Worm (Caenorhabditis elegans) whole organism, dauer: ENCODE data around the gene zzz-1.

ENCODE experiments used
- unc-62 ChIP-seq: sonication (generic microtip); optimal IDR thresholded peaks from 2 replicates; lab custom pipeline; 2017; ENCODE audit warnings: missing biosample characterization, missing genetic modification reagents, missing genetic modification characterization

zzz-1 gene

DNA sequence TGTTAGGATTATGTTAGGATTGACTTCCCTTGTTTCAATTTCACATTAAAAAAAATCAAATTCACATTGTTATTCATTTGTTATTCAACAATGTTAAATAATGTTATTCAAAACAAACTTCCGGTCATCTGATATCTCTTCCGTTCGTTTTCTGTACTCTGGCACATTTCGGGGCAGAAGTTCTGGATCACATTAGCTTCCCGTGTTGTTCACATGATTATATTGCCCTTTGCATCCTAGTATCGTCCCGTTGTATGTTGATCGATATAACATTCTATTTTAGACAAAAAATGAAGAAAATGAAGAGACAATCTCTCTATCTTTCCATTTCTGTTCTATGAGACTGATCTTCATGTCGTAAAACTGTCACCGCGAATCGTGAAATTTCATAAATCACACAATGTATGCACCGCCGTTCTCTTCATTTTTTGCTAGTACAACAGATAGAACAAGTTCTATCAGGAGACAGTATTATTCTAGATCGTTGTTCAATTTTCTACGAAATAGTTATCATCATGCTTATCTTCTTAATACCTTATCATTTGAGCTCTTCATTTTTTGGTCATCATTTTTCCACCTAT lies 31.1 kb upstream of the zzz-1 start:
- no peak for TF ChIP-seq unc-62 (GFP tag; lab: Kevin White, UChicago)

DNA sequence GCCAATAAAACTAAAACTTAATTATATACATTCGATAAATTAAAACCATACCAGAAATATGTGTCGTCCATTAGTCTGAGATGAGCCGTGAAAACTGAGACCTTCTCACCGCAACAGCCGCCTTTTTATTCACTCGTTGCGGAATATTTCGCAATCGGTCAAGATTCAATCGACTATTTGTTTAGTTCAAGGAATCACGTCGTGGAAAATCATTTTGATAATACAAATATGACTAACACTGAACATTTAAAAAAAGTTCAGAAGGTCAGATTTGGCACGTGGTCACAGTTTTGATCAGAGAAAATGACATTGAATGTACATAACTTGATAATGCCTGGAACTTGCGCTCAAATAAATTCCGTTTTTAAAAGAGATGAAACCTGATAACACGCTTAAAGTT lies 29.8 kb upstream of the zzz-1 start, which contains the start of gene F17C11.11:
Gene F17C11.11, minus strand, starts transcription at position 79 of the 400 bp plus-strand sequence.
- TF ChIP-seq unc-62 (GFP tag; lab: Kevin White, UChicago), result no peak

DNA sequence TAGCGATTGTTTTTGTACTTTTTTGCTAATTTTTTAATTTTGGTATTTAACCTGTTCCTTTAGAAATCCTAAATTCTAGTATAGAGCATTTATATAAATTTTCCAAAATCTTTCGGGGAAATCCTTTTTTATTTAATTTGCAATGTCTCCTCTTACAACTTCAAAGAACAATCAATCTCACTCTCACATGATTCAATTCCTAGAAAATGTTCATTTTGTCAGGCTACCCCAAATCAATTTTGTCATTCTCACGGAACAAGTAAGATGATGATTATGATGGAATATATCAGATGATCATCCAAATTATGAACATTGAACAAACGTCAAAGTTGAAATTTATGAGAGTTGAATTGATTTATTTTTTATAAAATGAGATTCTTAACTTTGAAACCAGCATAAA lies 28.3 kb upstream of the zzz-1 start:
- no peak for TF ChIP-seq unc-62 (GFP tag; lab: Kevin White, UChicago)

DNA sequence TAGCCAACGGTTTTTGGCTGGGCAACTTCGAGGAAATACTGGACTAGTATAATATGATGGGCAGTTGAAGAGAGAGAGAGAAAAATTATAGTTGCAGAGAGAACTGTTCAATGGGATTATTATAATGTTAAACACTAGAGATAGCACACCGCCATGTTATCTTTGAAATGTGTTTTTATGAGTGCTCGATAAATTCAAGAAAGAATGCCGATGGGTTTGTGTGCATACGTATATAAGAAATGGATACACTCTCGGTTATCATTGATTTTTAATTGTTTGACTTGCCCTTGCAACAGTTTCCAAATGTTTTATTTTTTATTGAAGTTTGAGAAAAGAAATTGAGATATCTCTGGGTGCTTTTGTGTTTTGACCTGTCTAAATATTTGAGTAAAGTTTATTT lies 27.7 kb upstream of the zzz-1 start, which contains the start of gene F17C11.12:
Gene F17C11.12, minus strand, starts transcription at position 240 of the 400 bp plus-strand sequence.
- TF ChIP-seq unc-62 (GFP tag; lab: Kevin White, UChicago), result no peak

DNA sequence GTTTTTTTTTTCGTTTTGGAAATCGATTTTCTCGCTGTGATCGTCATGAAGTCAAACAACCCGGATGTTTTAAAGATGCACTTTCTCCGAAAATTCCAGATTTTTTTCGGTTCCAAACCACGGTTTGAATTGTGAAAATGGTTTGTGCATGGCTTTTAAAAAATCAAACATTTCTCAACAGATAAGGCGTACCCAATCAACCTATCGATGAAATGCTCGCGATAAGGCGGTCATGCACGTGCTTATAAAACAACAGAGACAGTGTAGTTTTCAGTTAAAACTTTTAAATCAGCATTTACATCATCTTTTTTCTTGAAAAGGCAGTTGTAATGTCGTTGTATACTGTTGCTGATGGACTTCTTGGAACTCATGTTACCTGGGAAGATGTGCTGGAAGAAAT lies 23.4 kb upstream of the zzz-1 start, which contains the start of gene F58B4.5:
Gene F58B4.5, plus strand, starts transcription at position 283 of the 400 bp plus-strand sequence.
- no peak for TF ChIP-seq unc-62 (GFP tag; lab: Kevin White, UChicago)

DNA sequence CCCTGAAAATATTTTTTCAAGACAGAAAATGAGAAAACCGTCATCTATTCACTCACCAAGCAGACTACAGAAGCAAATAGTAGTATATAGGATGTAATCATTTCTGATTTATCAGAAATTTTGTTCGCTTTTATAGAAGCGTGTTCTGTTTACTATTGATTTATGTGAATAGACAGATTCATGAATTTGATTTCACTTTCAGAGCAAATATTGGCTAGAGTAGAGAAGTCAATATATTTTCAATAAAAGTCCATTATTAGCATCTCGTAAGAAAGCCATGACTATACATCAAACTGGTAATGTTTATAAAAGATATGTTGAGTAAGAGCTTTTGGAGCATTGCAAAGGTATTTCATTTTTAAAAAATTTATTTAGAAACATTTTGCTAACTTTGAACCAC lies 22.2 kb upstream of the zzz-1 start, which contains the start of gene scvp-1:
Gene scvp-1, minus strand, starts transcription at position 101 of the 400 bp plus-strand sequence.
- no peak for TF ChIP-seq unc-62 (GFP tag; lab: Kevin White, UChicago)

DNA sequence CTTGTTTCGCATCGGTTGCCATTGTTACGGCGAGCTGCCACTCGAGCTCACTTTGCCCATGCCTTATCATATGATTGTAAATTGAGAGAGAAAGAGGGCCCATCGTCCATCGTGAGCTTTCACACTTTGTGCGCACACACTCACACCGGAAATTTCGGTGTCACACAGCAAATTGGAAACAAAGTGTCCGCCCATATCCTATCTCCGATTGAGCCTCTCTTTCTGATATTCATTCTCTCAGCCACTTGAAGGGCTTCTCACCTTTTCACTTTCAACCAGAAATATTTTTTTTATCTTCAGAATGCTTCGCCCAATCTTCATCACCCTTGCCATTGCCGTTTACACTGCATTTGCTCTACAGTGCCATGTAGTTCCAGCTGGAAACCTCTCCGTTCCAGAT lies 20.5 kb upstream of the zzz-1 start, which contains the start of gene F58B4.3:
Gene F58B4.3, plus strand, starts transcription at position 301 of the 400 bp plus-strand sequence.
- TF ChIP-seq unc-62 (GFP tag; lab: Kevin White, UChicago), result no peak

DNA sequence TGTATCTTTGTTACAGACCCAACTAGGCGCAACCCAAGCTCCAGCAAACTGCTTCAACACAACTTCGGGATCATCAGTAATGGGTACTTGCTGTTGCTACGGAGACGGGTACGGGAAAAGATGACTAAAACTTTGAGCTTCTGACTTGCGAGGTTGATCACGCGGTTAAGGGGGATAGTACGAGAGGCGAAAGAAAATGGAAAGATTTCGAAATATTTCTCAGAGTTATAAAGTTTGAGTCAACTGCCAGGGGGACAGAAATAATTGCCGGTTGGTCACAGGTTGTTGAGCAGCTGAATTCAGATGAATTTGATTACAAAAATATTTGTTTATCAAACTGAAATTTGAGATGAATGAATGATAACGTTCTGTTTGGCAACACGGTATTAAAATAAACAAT lies 16.7 kb upstream of the zzz-1 start:
- TF ChIP-seq unc-62 (GFP tag; lab: Kevin White, UChicago), result no peak

DNA sequence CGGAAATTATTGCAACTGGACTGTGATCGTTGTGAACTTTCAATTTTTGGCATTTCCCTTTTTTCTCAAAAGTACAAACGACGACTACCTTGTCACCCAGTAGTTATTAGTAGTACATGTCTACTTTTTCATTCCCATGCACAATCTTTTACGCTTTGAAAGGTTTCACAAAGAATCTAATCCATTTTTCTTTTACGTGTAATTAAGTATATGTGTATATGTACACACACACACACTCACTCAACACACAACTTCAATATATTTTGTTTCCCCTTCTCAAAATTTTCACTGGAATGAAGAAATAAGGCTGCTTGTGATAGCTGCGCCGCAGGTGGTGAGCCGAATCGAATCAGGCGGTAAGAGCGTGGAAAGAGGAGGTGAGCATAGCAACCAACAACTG lies 15.8 kb upstream of the zzz-1 start, which contains the start of gene F58B4.6:
Gene F58B4.6, plus strand, starts transcription at position 301 of the 400 bp plus-strand sequence.
- TF ChIP-seq unc-62 (GFP tag; lab: Kevin White, UChicago), result no peak

DNA sequence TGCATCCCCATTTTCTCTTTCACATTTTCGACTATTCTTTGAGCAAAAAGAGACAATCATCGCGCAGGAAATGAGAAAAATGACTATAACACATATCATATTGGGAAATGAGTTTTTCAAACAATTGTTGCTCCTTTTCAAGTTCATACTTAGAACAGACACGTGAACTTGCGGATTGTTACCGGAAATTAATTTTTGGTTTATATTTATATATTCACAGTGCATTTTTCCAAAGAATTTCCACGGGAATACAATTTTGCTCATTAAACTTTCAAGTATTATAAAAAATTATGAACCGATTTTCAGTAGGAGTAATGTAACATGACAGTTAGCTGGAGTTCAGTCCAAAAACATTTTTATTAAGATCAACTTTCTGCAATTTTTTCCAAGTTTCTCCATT lies 14.3 kb upstream of the zzz-1 start, which contains the start of gene F58B4.7:
Gene F58B4.7, minus strand, starts transcription at position 101 of the 400 bp plus-strand sequence.
- TF ChIP-seq unc-62 (GFP tag; lab: Kevin White, UChicago), result no peak

DNA sequence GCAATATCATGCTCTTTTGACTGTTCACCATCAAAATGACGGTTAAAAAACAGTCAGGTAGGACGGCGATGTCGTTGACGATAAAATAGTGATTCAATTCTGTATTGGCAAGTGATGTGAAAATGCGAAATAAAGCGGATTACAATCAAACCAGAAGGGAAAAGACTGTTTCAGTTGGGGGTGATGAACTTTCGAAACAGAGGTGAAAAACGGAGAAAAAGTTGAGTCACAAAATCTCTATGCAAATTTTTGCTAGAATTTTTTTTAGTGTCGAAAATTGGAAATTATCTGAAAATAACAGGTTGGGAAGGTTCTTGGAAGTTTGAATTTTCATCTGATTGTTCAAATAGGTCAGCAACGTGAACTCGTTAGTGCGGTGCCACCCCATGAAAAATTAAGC lies 12.8 kb upstream of the zzz-1 start, which contains the start of gene nas-31:
Gene nas-31, minus strand, starts transcription at position 101 of the 400 bp plus-strand sequence.
- no peak for TF ChIP-seq unc-62 (GFP tag; lab: Kevin White, UChicago)

DNA sequence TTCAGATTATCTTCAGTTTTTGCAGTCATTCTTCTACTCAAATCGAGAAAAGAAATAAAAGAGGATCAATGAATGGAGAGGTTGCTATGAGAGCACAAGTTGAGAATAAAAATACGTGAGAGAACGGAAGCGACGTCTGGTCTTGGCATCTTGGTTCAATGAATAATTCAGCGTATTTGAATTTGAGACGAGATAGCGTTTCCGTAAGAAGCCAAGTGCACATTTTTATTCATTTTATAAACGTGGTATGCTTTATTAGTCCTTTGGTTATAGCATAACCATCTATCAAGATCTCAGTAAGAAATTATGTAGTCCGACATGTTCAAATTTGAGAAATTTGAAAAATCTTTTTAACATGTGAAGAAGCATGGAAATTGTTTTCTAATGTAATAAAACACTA lies 9.4 kb upstream of the zzz-1 start, which contains the start of gene F58B4.2:
Gene F58B4.2, minus strand, starts transcription at position 101 of the 400 bp plus-strand sequence.
- no peak for TF ChIP-seq unc-62 (GFP tag; lab: Kevin White, UChicago)

DNA sequence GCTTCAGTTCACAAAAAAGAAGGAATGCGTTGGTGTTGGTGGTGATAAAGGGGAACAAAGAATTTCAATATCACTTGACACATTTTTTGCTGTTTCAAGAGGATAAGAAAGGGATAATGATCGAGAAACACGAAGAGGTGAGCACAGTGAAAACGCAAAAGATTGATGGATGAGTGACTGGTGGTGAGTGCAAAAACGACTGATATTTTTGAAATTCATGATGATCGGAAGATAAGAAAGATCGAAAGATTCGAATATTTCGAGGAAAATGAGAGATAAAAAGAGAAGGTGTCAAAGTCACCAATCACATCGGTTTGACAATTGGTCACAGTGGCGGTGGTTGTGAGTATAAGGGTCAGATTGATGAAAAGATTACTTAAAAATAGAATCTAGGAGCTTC lies 7.0 kb upstream of the zzz-1 start:
- no peak for TF ChIP-seq unc-62 (GFP tag; lab: Kevin White, UChicago)

DNA sequence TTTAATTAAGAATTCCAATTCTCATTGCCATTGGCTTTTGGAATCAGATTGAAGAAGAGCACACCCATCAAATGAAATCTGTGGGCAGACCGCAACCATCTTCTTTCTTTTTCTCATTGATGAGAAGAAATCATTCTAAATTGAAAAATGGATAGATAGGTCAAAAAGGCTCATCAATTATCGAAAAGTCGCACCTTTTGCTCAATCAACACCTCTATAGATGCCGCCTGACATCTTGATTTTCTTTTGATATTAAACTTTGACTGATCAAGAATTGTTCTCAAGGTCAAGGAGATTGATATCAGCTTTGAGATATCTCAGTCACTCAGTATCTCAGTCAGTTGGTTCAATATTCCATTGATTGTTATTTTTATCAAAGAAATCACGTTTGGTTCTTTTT lies 988 bp upstream of the zzz-1 start:
- no peak for TF ChIP-seq unc-62 (GFP tag; lab: Kevin White, UChicago)

DNA sequence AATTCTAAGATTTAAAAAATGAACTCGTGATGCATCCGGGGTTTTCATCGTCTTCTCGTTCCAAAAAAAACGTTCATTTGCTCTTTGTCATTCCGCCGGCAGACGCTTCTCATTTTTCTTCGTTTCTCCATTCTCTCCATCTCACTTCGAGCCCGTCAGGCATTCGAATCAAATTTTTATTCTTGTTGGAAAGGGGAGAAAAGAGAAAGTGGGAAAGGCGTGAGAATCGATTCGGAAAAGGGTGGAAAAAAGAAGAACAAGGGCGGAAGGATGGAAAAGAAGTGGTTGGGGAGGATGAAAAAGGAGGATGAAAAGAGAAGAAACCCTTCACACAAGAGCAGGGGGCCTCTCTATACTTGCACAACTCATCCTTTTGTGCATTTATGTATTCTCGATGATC lies 4.2 kb downstream of the zzz-1 start:
- no peak for TF ChIP-seq unc-62 (GFP tag; lab: Kevin White, UChicago)

DNA sequence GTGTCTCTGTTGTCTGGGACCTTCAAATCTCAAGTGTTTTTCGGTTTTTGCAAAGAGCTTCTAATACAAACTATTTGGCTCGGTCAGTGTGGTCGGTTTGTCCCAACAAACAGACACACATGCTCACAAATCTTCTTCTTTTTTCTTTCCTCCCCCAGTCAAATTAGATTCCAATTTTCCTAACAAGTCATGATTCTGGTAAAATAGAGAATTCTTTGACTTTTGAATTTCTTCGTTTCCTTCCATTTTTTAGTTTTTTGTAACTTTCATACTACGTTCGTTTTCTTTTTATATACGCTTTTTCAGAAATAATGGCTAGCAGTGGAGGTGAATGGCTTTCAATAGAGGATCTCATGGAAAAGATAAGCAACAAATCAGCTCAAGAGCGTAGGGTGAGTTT lies 5.2 kb downstream of the zzz-1 start, which contains the start of gene F32D8.15:
Gene F32D8.15, plus strand, starts transcription at position 301 of the 400 bp plus-strand sequence.
- TF ChIP-seq unc-62 (GFP tag; lab: Kevin White, UChicago), result no peak

DNA sequence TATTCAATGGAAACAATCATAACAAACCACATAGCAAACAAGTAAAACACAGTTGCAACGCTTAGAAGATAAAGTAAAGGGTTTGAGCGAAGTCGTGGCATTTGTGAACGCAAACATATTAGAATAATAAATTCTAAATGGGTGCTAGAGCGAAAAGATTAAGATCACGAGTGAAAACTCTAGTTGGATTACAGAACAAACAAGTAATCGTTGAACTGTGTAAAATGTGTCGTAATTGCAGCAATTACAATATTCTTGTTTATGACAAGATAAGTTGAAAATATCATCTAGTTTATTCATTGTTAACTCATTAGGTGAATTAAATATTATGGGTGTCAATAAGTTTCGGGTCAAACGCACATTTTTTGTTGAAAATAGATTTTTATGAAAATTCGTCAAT lies 6.3 kb downstream of the zzz-1 start, which contains the start of gene F32D8.8:
Gene F32D8.8, minus strand, starts transcription at position 101 of the 400 bp plus-strand sequence.
- TF ChIP-seq unc-62 (GFP tag; lab: Kevin White, UChicago), result no peak
